Worm (Caenorhabditis elegans) whole organism, late embryonic: Measurements from ENCODE around the gene F48G7.4.

Experiments
- ama-1 ChIP-seq: fragments of 150-350 bp; optimal IDR thresholded peaks from 2 replicates; lab custom pipeline; 2014
- ceh-22 ChIP-seq: sonication (generic microtip); optimal IDR thresholded peaks from 2 replicates; lab custom pipeline; 2017; ENCODE audit warnings: missing biosample characterization, missing genetic modification characterization
- ceh-30 ChIP-seq: fragments of 150-350 bp; optimal IDR thresholded peaks from 2 replicates; lab custom pipeline; 2014; ENCODE audit warnings: missing biosample characterization, missing genetic modification characterization
- hlh-30 ChIP-seq: sonication (generic microtip); optimal IDR thresholded peaks from 2 replicates; lab custom pipeline; 2017; ENCODE audit warnings: antibody characterized with exemption, missing genetic modification characterization, missing compliant biosample characterization; ENCODE audit not compliant: insufficient read depth
- lin-11 ChIP-seq: fragments of 200-800 bp; sonication (Bioruptor generic); optimal IDR thresholded peaks from 2 replicates; lab custom pipeline; 2018; ENCODE audit warnings: mild to moderate bottlenecking, missing genetic modification characterization, missing compliant biosample characterization
- nfya-1 ChIP-seq: sonication (generic microtip); optimal IDR thresholded peaks from 2 replicates; lab custom pipeline; 2017; ENCODE audit warnings: missing genetic modification characterization, mild to moderate bottlenecking, missing compliant biosample characterization, antibody characterized with exemption, moderate library complexity
- rnt-1 ChIP-seq: sonication (generic microtip); optimal IDR thresholded peaks from 2 replicates; lab custom pipeline; 2016; ENCODE audit warnings: missing genetic modification characterization, missing compliant biosample characterization
- unc-86 ChIP-seq: sonication (generic microtip); optimal IDR thresholded peaks from 2 replicates; lab custom pipeline; 2016; ENCODE audit warnings: missing genetic modification characterization, missing compliant biosample characterization

DNA sequence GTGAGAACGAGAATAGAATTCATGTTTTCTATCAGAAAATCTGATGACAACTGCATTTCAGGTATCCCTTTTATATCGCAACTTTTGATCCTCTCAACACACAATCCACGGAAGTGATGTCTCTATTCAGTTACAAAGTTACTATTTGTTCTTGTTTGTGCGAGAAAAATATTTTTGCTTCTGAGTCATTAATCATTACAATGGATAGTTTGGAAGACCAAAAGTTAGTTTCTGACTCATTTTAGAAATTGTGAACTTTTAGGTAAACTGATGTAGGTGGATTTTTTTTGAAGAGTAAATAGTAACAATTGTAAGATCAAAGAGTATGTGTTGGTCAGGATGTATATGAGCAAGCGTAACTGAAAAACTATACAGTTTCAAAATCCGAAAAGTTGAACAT lies 9.6 kb upstream of the F48G7.4 start, which contains the start of gene srlf-36:
- TF ChIP-seq ama-1 (lab: Kevin White, UChicago) (no peak), nfya-1 (tag; lab: Kevin White, UChicago) (no peak), rnt-1 (tag; lab: Kevin White, UChicago) (no peak), lin-11 (tag; lab: Kevin White, UChicago) (no peak), ceh-30 (no peak), ceh-22 (tag; lab: Kevin White, UChicago) (no peak), hlh-30 (no peak), unc-86 (tag; lab: Kevin White, UChicago) (no peak)
